Fruit fly (Drosophila melanogaster) Kc167 (cell line): Measurements from ENCODE around the gene CG15473.

Experiments used
- Myc ChIP-seq: fragments of >200 bp; optimal IDR thresholded peaks from 2 replicates; lab custom pipeline; 2017; ENCODE audit warnings: missing external identifiers
- Sin3A ChIP-seq: fragments of >200 bp; optimal IDR thresholded peaks from 2 replicates; lab custom pipeline; 2018; ENCODE audit warnings: missing external identifiers
- h ChIP-seq: fragments of >200 bp; optimal IDR thresholded peaks from 3 replicates; lab custom pipeline; 2018; ENCODE audit warnings: missing external identifiers
- insv ChIP-seq: fragments of >200 bp; optimal IDR thresholded peaks from 3 replicates; lab custom pipeline; 2018; ENCODE audit warnings: missing external identifiers
- psq ChIP-seq: fragments of >200 bp; optimal IDR thresholded peaks from 2 replicates; lab custom pipeline; 2017; ENCODE audit warnings: missing external identifiers
- ttk ChIP-seq: sonication (Bioruptor generic); optimal IDR thresholded peaks from 2 replicates; lab custom pipeline; 2017; ENCODE audit warnings: missing external identifiers

- TF ChIP-seq Myc, result no peak
- TF ChIP-seq ttk (lab: Kevin White, UChicago), result no peak
- TF ChIP-seq psq, result no peak
- no peak for TF ChIP-seq insv (lab: Kevin White, UChicago)
- no peak for TF ChIP-seq Sin3A
- no peak for TF ChIP-seq h (lab: Kevin White, UChicago)
These were observed 47.8 kb upstream of the CG15473 start, which contains the start of gene Pdha for dm6 chrX:4702118-4702517.
